Fruit fly (Drosophila melanogaster) whole organism, larva: Measurements from ENCODE around the gene CG31974.

Experiments used
- noc ChIP-seq: fragments of 200-800 bp; sonication (Bioruptor generic); optimal IDR thresholded peaks from 3 replicates; lab custom pipeline; 2019; ENCODE audit warnings: missing biosample characterization, mild to moderate bottlenecking, missing genetic modification characterization, moderate library complexity

CG31974 gene

DNA sequence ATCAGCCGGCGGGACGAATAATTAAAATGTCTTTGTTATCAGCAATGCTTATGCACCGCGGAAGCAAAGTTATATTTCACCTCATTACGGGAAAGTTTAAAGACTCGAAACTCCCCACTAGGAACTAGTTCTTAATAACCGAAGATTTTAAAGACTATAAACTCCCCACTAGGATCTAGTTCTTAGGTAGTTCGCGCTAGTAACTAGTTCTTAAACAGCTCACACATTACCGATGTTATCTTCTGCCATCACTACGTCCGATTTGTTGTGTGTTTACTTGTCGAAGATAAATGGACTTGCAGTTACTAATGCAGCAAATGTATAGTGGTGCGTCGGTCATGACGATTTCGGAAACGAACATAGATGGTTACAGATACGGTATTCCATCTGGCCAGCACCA, at the start of gene CG31974, which contains the start of gene CG11454:
TSS of gene CG31974 (minus strand) at position 4 of the 400 bp plus-strand sequence.
TSS of gene CG11454 (plus strand) at position 236 of the 400 bp plus-strand sequence.
- no peak for TF ChIP-seq noc (tag; lab: Kevin White, UChicago)

dm6 chr2L:182360-183144, 39.7 kb upstream of the CG31974 start:
- no peak for TF ChIP-seq noc (tag; lab: Kevin White, UChicago)

- no peak for TF ChIP-seq noc (tag; lab: Kevin White, UChicago)
These were observed 38.1 kb upstream of the CG31974 start for dm6 chr2L:181020-181419.

dm6 chr2L:179119-179518, 36.2 kb upstream of the CG31974 start:
- TF ChIP-seq noc (tag; lab: Kevin White, UChicago): no peak

dm6 chr2L:175727-176126, 32.8 kb upstream of the CG31974 start:
- TF ChIP-seq noc (tag; lab: Kevin White, UChicago): no peak

dm6 chr2L:171499-172250, 28.8 kb upstream of the CG31974 start:
- TF ChIP-seq noc (tag; lab: Kevin White, UChicago): no peak

- TF ChIP-seq noc (tag; lab: Kevin White, UChicago): peak; percentile 27
These were observed 27.5 kb upstream of the CG31974 start for dm6 chr2L:170383-170782.

DNA sequence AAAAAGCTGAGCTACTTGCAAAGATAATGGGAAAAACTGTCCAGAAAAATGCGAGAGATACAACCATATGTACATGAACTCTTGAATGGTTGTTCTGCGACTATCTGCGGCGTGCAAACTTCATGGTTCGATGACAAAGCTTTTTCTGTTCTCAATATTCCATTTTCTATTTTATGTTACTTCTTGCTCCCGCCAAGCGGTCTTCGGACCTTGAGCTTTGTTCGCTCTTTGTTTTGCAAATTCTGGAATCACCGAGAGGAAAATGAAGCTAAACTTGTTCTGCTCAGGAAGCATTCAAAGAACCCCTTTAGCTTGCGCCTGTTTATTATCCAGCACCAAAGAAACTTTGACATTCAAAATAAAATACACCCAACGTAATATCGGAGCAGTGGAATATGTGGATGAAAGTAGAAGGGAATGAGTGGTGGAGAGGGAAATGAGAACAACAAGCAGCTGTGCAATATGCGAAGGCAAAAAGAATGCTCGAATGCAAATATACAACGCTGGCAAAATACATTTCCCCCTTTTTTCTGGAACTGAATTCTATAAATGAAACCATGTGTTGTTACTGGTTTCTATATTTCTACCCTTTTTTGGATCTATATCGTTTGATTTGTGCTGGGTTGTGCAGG, 25.5 kb upstream of the CG31974 start:
- TF ChIP-seq noc (tag; lab: Kevin White, UChicago): no peak

dm6 chr2L:166115-167069, 23.5 kb upstream of the CG31974 start:
- TF ChIP-seq noc (tag; lab: Kevin White, UChicago): peak; percentile 93

DNA sequence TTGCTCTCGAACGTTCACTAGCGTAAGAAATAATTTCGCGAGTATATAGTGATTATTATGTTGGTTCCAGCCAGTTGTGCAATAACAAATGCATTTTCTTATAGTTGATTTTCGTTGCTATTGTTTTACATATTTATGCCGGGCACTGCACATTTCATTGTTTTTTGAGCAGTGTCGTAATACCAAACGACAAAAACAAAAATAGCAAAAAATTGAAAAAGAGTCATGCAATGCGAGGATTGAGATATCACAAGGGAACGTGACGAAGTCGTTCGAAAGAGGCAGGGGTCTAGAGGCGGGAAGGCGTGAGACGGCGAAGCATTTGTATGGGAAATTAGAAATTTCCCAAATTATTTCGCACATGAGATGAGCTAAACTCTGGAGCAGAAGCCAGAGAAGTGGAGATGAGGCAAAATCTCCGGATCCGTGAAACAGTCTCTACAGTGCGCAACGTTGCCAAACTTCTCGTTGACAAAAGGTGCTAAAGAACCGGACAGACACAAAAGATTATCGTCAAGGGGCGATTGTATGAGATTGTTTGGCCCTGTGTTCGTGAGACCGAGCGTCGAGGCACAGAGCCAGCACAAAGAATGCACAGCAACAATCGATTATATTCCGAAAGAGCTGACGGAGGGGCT, 22.5 kb upstream of the CG31974 start:
- TF ChIP-seq noc (tag; lab: Kevin White, UChicago): no peak

- peak; percentile 12 for TF ChIP-seq noc (tag; lab: Kevin White, UChicago)
These were observed 20.3 kb upstream of the CG31974 start for dm6 chr2L:163229-163628.

DNA sequence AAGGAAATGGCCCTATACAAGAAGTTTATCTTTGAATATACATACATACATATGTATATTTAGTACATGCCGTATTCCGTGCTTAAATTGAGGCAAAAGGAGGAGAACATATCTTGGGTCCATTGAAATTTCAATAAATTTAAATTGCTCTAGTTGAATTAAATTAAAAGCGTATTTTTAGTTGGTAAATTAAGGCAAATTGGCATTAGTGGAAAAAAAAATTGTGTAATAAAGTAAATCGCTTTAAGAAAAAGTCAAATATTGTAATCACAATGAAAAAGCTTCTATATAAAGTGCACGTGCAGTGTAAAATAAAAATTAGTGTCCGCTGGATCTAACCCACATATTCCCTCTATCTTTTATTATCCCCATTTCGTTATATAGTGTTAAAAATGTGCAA, 19.3 kb upstream of the CG31974 start:
- TF ChIP-seq noc (tag; lab: Kevin White, UChicago): no peak

- TF ChIP-seq noc (tag; lab: Kevin White, UChicago): peak; percentile 39
These were observed 18.7 kb upstream of the CG31974 start for dm6 chr2L:161453-162175.
